Fruit fly (Drosophila melanogaster): Measurements from ENCODE around the gene Pten.

Gene Pten

DNA sequence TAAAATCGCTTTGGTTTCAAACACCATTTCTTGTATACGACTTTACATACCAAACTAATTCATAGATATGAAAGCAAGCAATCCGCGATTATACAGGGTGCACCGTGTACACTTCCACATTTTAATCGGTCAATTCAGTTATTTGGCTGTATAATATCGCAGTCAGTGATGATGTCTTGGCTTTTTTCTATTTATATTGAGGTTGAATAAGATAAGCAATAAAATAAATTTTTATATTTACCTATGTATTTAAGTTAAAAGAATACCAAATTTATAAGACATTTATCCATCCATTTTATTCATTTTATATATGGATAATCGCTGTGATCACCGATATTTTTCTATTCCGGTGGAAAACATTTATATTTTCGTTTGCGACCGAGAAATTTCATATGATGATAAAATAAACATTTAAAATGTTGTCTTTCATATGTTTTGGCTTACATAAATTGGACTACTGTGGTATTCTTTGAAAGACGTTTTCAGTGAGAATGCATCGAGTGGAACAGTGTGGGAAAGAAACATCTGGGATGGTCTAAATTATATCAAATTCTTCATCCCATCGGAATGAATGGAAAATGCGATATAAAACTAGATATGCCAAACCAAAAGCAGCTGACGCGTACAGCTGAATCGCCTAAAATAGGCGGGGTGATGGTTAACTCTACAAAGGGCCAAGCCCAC, 34.0 kb downstream of the Pten start, which contains the start of gene CG5708 (continued):
- TF ChIP-seq CG30020 (tag; optimal IDR thresholded peaks at IDR 0.05) (peak; percentile 99), CG31365 (tag; optimal IDR thresholded peaks at IDR 0.05) (no peak), Lhr (GFP tag; optimal IDR thresholded peaks at IDR 0.05) (peak; percentile 36), Side (GFP tag; optimal IDR thresholded peaks at IDR 0.05) (no peak), trem (tag; optimal IDR thresholded peaks at IDR 0.05) (no peak), repo (GFP tag; optimal IDR thresholded peaks at IDR 0.05) (no peak), Chrac-16 (GFP tag; optimal IDR thresholded peaks at IDR 0.05) (no peak), Deaf1 (tag; optimal IDR thresholded peaks at IDR 0.05) (no peak), CG4617 (GFP tag; optimal IDR thresholded peaks at IDR 0.05; ENCODE audit: borderline replicate concordance) (peak; percentile 73), ase (GFP tag; IDR thresholded peaks at IDR 0.05) (no peak), CG2678 (tag; optimal IDR thresholded peaks at IDR 0.05) (no peak), CG31388 (GFP tag; optimal IDR thresholded peaks at IDR 0.05) (no peak), hb (GFP tag; IDR thresholded peaks at IDR 0.05; ENCODE audit: partially characterized antibody) (no peak), nom (GFP tag; optimal IDR thresholded peaks at IDR 0.05) (no peak), CG34224 (GFP tag; IDR thresholded peaks at IDR 0.05; ENCODE audit: partially characterized antibody) (peak; percentile 30; the same call in 2 of the 3 replicates), CG3407 (GFP tag; optimal IDR thresholded peaks at IDR 0.05) (no peak), CG10366 (GFP tag; IDR thresholded peaks at IDR 0.05) (peak; percentile 58; the same call in 1 of the 2 replicates), wek (GFP tag; optimal IDR thresholded peaks at IDR 0.05) (no peak), bab2 (GFP tag; optimal IDR thresholded peaks at IDR 0.05) (no peak), cg (GFP tag; optimal IDR thresholded peaks at IDR 0.05) (no peak), sna (GFP tag; IDR thresholded peaks at IDR 0.05; ENCODE audit: partially characterized antibody) (no peak), kni (GFP tag; optimal IDR thresholded peaks at IDR 0.05) (no peak), jing (GFP tag; optimal IDR thresholded peaks at IDR 0.05) (no peak), CG6272 (GFP tag; IDR thresholded peaks at IDR 0.05) (no peak), CG42726 (GFP tag; IDR thresholded peaks at IDR 0.05; ENCODE audit: partially characterized antibody) (peak; percentile 54; the same call in 1 of the 2 replicates), hkb (optimal IDR thresholded peaks at IDR 0.05) (no peak), hkb (GFP tag; IDR thresholded peaks at IDR 0.05) (no peak), MESR4 (GFP tag; optimal IDR thresholded peaks at IDR 0.05) (peak; percentile 46), gcm (GFP tag; optimal IDR thresholded peaks at IDR 0.05) (no peak), CG2116 (GFP tag; optimal IDR thresholded peaks at IDR 0.05) (peak; percentile 23), E2f1 (GFP tag; IDR thresholded peaks at IDR 0.05) (no peak), ara (GFP tag; IDR thresholded peaks at IDR 0.05) (no peak), stwl (tag; optimal IDR thresholded peaks at IDR 0.05) (peak; percentile 1), dpn (GFP tag; optimal IDR thresholded peaks at IDR 0.05) (no peak), CG10654 (GFP tag; optimal IDR thresholded peaks at IDR 0.05) (no peak), ato (GFP tag; IDR thresholded peaks at IDR 0.05; ENCODE audit: partially characterized antibody) (no peak), Atf3 (GFP tag; optimal IDR thresholded peaks at IDR 0.05) (no peak), CG12659 (GFP tag; optimal IDR thresholded peaks at IDR 0.05) (peak; percentile 70), pum (GFP tag; optimal IDR thresholded peaks at IDR 0.05) (no peak), zf30C (GFP tag; optimal IDR thresholded peaks at IDR 0.05) (no peak), CG10147 (GFP tag; optimal IDR thresholded peaks at IDR 0.05) (no peak), Hsf (GFP tag; optimal IDR thresholded peaks at IDR 0.05) (peak; percentile 1), MBD-R2 (GFP tag; IDR thresholded peaks at IDR 0.05) (peak; percentile 58), CG6654 (GFP tag; optimal IDR thresholded peaks at IDR 0.05) (no peak), Nf-YB (GFP tag; optimal IDR thresholded peaks at IDR 0.05) (no peak), CG12391 (tag; optimal IDR thresholded peaks at IDR 0.05) (peak; percentile 34), fu2 (GFP tag; optimal IDR thresholded peaks at IDR 0.05) (no peak), ind (GFP tag; optimal IDR thresholded peaks at IDR 0.05) (no peak), Ets65A (GFP tag) (peak; percentile 13), CG15073 (GFP tag; optimal IDR thresholded peaks at IDR 0.05) (no peak)
